Fruit fly (Drosophila melanogaster): ENCODE data around the gene CG10031.

Gene CG10031

DNA sequence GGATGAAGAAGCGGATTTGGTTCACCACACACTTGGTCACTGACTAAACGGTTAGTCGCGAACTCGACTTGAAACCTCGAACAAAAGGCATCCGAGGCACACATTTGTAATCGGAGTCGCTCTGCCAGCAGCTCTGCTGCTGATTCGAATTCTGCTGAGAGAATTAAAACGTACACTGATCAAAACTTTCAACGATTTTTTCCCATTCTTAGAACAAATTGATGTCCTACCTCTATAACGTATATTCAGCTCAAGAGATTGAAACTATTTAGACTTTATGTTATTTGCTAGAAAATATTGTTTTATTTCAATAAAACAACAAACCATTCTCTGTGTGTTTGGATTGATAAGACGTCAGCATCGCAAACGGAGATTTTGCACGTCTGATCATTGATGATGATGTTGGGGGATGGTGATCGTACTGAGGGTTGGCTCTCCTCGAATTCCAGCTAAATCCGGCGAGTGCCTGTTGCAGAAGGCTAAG, 6.6 kb upstream of the CG10031 start, which contains the start of gene CG31778:
Gene CG31778 (minus strand): TSS at position 51 of the 484 bp plus-strand sequence.
- TF ChIP-seq CTCF (optimal IDR thresholded peaks at IDR 0.05) (no peak), CG8478 (optimal IDR thresholded peaks at IDR 0.05) (no peak)

DNA sequence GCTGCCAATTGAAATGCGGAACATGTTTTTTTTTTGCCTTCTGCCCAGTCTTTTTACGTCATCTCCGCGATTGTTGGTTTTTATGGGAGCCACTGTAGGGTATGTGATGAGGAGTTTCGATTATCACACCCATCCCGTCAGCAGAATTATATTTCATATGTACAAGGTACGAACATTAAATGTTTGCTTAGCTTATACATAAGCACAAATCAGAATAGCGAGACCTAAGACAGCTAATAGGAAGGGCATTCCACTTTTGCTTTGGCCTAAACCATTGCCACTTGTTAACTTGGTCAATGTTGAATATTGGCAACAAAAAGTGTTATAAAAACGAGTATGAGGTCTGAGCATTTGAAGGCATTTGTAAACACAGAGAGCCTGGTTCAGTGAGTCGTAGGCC, 4.4 kb upstream of the CG10031 start, which contains the start of gene CG2816:
Gene CG2816 (plus strand): TSS at position 400 of the 400 bp plus-strand sequence.
- TF ChIP-seq CG8478 (optimal IDR thresholded peaks at IDR 0.05) = no peak
- no peak for TF ChIP-seq CTCF (optimal IDR thresholded peaks at IDR 0.05)

DNA sequence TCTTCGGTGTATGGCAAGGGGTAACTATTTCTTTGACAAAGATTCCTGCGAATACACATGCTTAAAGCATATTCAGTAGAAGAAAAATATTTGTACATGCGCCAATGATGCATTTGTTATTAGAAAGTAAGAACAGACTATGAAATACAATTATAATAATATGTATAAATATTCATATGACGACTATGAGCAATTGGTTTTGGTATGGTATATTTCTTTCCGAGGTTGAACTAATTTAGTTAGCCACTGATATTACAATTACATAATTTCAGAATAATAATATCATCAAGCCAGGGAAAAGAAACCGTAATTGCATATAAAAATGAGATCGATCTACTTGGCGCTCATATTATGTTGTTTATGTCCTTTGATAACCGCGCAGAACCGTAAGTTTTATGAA, 2.6 kb upstream of the CG10031 start, which contains the start of gene CG43145:
Gene CG43145 (plus strand): TSS at position 301 of the 400 bp plus-strand sequence.
- TF ChIP-seq CG8478 (optimal IDR thresholded peaks at IDR 0.05) = no peak
- no peak for TF ChIP-seq CTCF (optimal IDR thresholded peaks at IDR 0.05)

dm6 chr2L:3700990-3701389, 2.1 kb upstream of the CG10031 start, which contains the start of gene CG42467:
Gene CG42467, plus strand, starts transcription at chr2L:3701290.
- no peak for TF ChIP-seq CG8478 (optimal IDR thresholded peaks at IDR 0.05)
- TF ChIP-seq CTCF (optimal IDR thresholded peaks at IDR 0.05) = no peak

- TF ChIP-seq CTCF (optimal IDR thresholded peaks at IDR 0.05) (no peak), CG8478 (optimal IDR thresholded peaks at IDR 0.05) (no peak)
Observed at dm6 chr2L:3700374-3700773, 1.5 kb upstream of the CG10031 start, which contains the start of gene Sfp24C1. Gene Sfp24C1, plus strand, starts transcription at chr2L:3700674.

dm6 chr2L:3699895-3700294, 1.0 kb upstream of the CG10031 start, which contains the start of gene CG42465:
Gene CG42465, plus strand, starts transcription at chr2L:3700195.
- TF ChIP-seq CTCF (optimal IDR thresholded peaks at IDR 0.05) (no peak), CG8478 (optimal IDR thresholded peaks at IDR 0.05) (no peak)

- TF ChIP-seq CG8478 (optimal IDR thresholded peaks at IDR 0.05) (no peak), CTCF (optimal IDR thresholded peaks at IDR 0.05) (no peak)
Observed at dm6 chr2L:3697772-3698171, 1.1 kb downstream of the CG10031 start, which contains the start of gene CG3604. Gene CG3604, minus strand, starts transcription at chr2L:3697872.

dm6 chr2L:3696438-3696837, 2.5 kb downstream of the CG10031 start, which contains the start of gene IM33:
Gene IM33, minus strand, starts transcription at chr2L:3696658.
- no peak for TF ChIP-seq CG8478 (optimal IDR thresholded peaks at IDR 0.05)
- TF ChIP-seq CTCF (optimal IDR thresholded peaks at IDR 0.05) = no peak

- TF ChIP-seq CTCF (optimal IDR thresholded peaks at IDR 0.05) = no peak
- TF ChIP-seq CG8478 (optimal IDR thresholded peaks at IDR 0.05) = no peak
Observed at dm6 chr2L:3695361-3695818, 3.5 kb downstream of the CG10031 start, which contains the start of gene CG16713. Gene CG16713, minus strand, starts transcription at chr2L:3695411.

DNA sequence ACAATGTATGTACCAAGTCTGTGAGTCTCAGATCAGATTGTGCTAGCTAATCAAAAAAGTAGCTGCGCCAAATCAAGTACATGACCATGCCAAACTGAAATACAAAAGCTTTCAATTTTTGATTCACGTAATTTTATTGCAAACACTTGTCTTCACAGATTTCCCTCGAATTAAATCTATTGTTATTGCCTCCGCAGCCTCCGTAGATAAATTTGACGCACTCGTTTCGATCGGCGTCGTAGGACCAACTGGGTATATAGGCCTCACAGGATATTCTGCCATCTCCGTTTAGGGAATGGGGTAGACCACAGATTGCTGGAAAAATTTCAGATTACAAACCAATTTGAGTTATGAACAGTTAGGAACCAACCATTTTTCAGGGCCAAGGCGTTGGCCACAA, 4.0 kb downstream of the CG10031 start, which contains the start of gene CG43165:
Gene CG43165 (minus strand): TSS at position 101 of the 400 bp plus-strand sequence.
- TF ChIP-seq CTCF (optimal IDR thresholded peaks at IDR 0.05) (no peak), CG8478 (optimal IDR thresholded peaks at IDR 0.05) (no peak)

dm6 chr2L:3693805-3694204, 5.1 kb downstream of the CG10031 start, which contains the start of gene Acp24A4:
Gene Acp24A4, minus strand, starts transcription at chr2L:3693905.
- TF ChIP-seq CG8478 (optimal IDR thresholded peaks at IDR 0.05) (no peak), CTCF (optimal IDR thresholded peaks at IDR 0.05) (no peak)

DNA sequence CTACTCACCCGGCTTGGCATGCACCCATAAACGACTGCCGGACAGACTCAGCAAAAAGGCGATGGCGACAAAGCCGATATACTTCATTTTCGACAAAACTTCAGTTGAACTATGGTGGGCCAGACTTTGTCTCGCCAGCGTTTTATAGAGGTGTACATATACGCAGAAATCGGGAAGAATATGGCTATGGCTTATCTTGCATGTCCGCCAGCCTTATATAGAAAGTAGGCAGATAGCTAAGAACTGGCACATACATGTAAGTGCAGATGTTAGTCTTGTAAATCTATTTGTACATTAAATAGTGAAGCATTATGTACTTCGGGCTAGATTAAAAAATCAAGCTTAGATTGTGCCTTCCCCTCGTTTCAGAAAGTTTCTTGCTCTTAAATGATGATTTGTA, 5.8 kb downstream of the CG10031 start, which contains the start of gene CG3513:
Gene CG3513 (minus strand): TSS at position 101 of the 400 bp plus-strand sequence.
- TF ChIP-seq CTCF (optimal IDR thresholded peaks at IDR 0.05) (no peak), CG8478 (optimal IDR thresholded peaks at IDR 0.05) (no peak)

DNA sequence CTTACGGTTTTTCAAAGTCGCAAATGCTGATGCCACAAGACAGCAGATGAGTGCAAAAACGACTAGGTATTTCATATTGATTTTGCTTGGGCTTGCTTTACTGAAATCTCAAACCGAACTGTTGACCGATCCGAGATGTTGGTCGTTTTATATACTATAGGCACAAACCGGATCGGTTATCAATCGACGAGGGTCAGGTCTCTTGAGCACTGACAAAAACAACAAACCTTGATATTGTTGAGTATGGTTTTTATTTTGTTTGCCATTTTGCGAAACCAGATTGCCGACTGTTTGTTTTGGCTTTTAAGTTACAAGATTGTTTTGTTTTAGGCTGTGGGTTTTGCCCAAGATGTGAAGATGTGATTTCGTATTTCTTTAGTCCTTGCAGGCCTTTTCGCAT, 6.4 kb downstream of the CG10031 start, which contains the start of gene CG16704:
Gene CG16704 (minus strand): TSS at position 122 of the 400 bp plus-strand sequence.
- TF ChIP-seq CG8478 (optimal IDR thresholded peaks at IDR 0.05) (no peak), CTCF (optimal IDR thresholded peaks at IDR 0.05) (no peak)

DNA sequence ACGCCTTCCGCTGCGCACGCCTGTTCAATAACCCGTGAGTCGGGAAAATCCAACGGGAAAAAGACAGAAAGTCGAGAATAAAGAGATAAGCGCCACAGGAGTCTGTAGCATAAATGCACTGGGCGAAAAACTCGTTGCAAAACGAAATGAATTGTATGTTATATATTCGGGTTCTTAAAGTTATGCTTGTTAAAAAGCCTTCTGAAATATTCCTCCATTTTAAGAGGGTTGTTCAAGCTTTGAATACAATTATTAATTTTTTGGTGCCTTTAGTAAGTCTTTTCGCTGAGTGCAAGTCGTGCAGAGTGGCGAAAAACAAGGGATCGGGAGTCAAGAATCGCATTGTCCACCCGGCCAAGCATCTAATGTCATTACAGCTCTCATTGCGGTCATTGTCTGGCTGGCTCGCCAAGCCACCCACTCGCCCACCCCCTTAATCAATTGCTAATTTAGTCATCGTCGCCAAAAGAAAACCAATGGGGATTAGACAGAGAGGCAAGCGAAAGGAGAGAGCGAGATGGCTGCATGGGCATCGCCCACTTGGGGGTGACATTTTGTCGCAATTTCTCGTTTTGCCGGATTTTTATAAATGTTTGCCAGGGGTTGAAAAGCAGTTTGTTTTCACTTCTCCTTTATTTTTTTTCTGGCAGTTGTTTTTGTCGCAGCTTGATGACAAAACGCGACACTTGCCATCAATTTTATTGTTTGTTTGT, 13.6 kb downstream of the CG10031 start:
- TF ChIP-seq CTCF (optimal IDR thresholded peaks at IDR 0.05) (no peak), CG8478 (optimal IDR thresholded peaks at IDR 0.05) (no peak)

DNA sequence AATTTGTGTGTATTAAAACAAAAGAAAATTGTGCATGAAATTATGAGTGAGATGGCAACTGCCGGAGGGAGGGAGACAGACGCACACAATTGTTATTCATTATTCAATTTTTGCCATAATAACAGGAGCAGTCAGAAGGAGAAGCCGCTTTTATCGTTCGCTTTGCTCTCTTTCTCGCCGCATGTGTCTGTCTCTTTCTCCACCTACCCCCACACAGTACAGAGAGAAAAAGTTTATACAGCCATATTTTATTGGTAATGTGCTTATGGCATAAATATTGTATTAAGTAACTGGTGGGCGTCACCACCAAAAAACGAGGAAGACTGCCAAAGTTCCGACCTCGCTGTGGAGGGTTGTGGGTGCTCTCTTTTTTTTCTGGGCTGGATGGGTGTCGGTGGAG, 16.4 kb downstream of the CG10031 start:
- TF ChIP-seq CTCF (optimal IDR thresholded peaks at IDR 0.05) (no peak), CG8478 (optimal IDR thresholded peaks at IDR 0.05) (no peak)

Data from S2 (cell line).